Worm (Caenorhabditis elegans) whole organism, L1 larva: ENCODE measurements around the gene anmt-2.

Experiments
- C16A3.4 ChIP-seq: fragments of 150-350 bp; optimal IDR thresholded peaks from 2 replicates; lab custom pipeline; 2014; ENCODE audit warnings: missing biosample characterization, missing genetic modification characterization
- aha-1 ChIP-seq: fragments of 150-350 bp; optimal IDR thresholded peaks from 2 replicates; lab custom pipeline; 2014; ENCODE audit warnings: missing biosample characterization, missing genetic modification characterization
- alr-1 ChIP-seq: fragments of 200-800 bp; sonication (Bioruptor generic); optimal IDR thresholded peaks from 2 replicates; lab custom pipeline; 2018; ENCODE audit warnings: borderline replicate concordance, mild to moderate bottlenecking, missing genetic modification characterization, missing compliant biosample characterization
- blmp-1 ChIP-seq: fragments of 150-350 bp; optimal IDR thresholded peaks from 2 replicates; lab custom pipeline; 2014; ENCODE audit warnings: missing biosample characterization, missing genetic modification characterization
- ceh-82 ChIP-seq, 3 experiments: fragments of 150-350 bp in 1 of 3; sonication (generic microtip) in 2 of 3; optimal IDR thresholded peaks; 2 replicates each; lab custom pipeline; 2014 to 2017; ENCODE audit warnings: missing biosample characterization in 3 of 3, missing genetic modification characterization in 3 of 3
- ceh-90 ChIP-seq: sonication (generic microtip); optimal IDR thresholded peaks from 2 replicates; lab custom pipeline; 2016; ENCODE audit warnings: missing genetic modification characterization, missing compliant biosample characterization
- dpl-1 ChIP-seq, 3 experiments: fragments of 150-350 bp in 2 of 3; sonication (generic microtip) in 1 of 3; optimal IDR thresholded peaks; 2 replicates each; lab custom pipeline; 2014 to 2017; ENCODE audit warnings: missing biosample characterization in 3 of 3, missing genetic modification characterization in 3 of 3, missing genetic modification reagents in 3 of 3
- dsc-1 ChIP-seq: sonication (generic microtip); optimal IDR thresholded peaks from 2 replicates; lab custom pipeline; 2016; ENCODE audit warnings: mild to moderate bottlenecking, missing genetic modification characterization, missing compliant biosample characterization
- efl-1 ChIP-seq, 4 experiments: fragments of 150-350 bp; optimal IDR thresholded peaks in 3 of 4; peaks in 1 of 4; 1 replicate in 1 of 4; 2 replicates in 3 of 4; lab custom pipeline; 2014; ENCODE audit warnings: missing biosample characterization in 2 of 4, missing genetic modification characterization in 2 of 4, missing genetic modification reagents in 2 of 4
- egl-13 ChIP-seq: sonication (generic microtip); optimal IDR thresholded peaks from 2 replicates; lab custom pipeline; 2016; ENCODE audit warnings: missing genotype, missing genetic modification reagents, missing genetic modification characterization, missing compliant biosample characterization
- elt-2 ChIP-seq: sonication (generic microtip); optimal IDR thresholded peaks from 2 replicates; lab custom pipeline; 2016; ENCODE audit warnings: missing genetic modification characterization, mild to moderate bottlenecking, inconsistent platforms, missing compliant biosample characterization, missing genetic modification reagents
- ets-5 ChIP-seq: fragments of 200-800 bp; sonication (Bioruptor generic); IDR thresholded peaks from 2 replicates; pipeline ENCODE4 v1.3.6; 2022; ENCODE audit warnings: missing genetic modification characterization, missing compliant biosample characterization
- fkh-10 ChIP-seq: sonication (generic microtip); optimal IDR thresholded peaks from 2 replicates; lab custom pipeline; 2017; ENCODE audit warnings: missing biosample characterization, missing genetic modification reagents, missing genetic modification characterization
- fkh-8 ChIP-seq: sonication (generic microtip); optimal IDR thresholded peaks from 2 replicates; lab custom pipeline; 2016; ENCODE audit warnings: mild to moderate bottlenecking, missing genetic modification characterization, missing compliant biosample characterization
- grh-1 ChIP-seq: fragments of 200-800 bp; sonication (Bioruptor generic); IDR thresholded peaks from 2 replicates; pipeline ENCODE4 v1.3.6; 2022; ENCODE audit warnings: missing genetic modification reagents, missing genetic modification characterization, missing compliant biosample characterization
- hlh-4 ChIP-seq: sonication (generic microtip); optimal IDR thresholded peaks from 2 replicates; lab custom pipeline; 2016; ENCODE audit warnings: mild to moderate bottlenecking, missing genetic modification characterization, missing compliant biosample characterization
- hpl-2 ChIP-seq: fragments of 150-350 bp; optimal IDR thresholded peaks from 2 replicates; lab custom pipeline; 2014; ENCODE audit warnings: missing biosample characterization, missing genetic modification reagents, missing genetic modification characterization
- irx-1 ChIP-seq: sonication (generic microtip); optimal IDR thresholded peaks from 2 replicates; lab custom pipeline; 2016; ENCODE audit warnings: missing genetic modification characterization, missing compliant biosample characterization
- isw-1 ChIP-seq: fragments of 200-800 bp; sonication (Bioruptor generic); IDR thresholded peaks from 2 replicates; pipeline ENCODE4 v1.3.6; 2022; ENCODE audit warnings: missing genetic modification characterization, missing compliant biosample characterization
- lin-13 ChIP-seq: fragments of 150-350 bp; optimal IDR thresholded peaks from 2 replicates; lab custom pipeline; 2014; ENCODE audit warnings: missing biosample characterization, missing genetic modification reagents, missing genetic modification characterization
- lin-15B ChIP-seq: fragments of 150-350 bp; sonication (generic microtip); optimal IDR thresholded peaks from 3 replicates; lab custom pipeline; 2014; ENCODE audit warnings: missing biosample characterization, missing genetic modification characterization
- lin-39 ChIP-seq: fragments of 150-350 bp; optimal IDR thresholded peaks from 2 replicates; lab custom pipeline; 2014; ENCODE audit warnings: missing biosample characterization, missing genetic modification reagents, missing genetic modification characterization
- lir-3 ChIP-seq: sonication (generic microtip); optimal IDR thresholded peaks from 2 replicates; lab custom pipeline; 2016; ENCODE audit warnings: mild to moderate bottlenecking, missing genetic modification characterization, moderate library complexity, missing compliant biosample characterization; ENCODE audit not compliant: poor library complexity
- lsy-2 ChIP-seq, 2 experiments: fragments of 150-350 bp; optimal IDR thresholded peaks; 2 replicates each; lab custom pipeline; 2014; ENCODE audit warnings: missing biosample characterization in 2 of 2, missing genetic modification characterization in 2 of 2
- mab-9 ChIP-seq: fragments of 200-800 bp; sonication (Bioruptor generic); IDR thresholded peaks from 2 replicates; pipeline ENCODE4 v1.3.6; 2022; ENCODE audit warnings: missing genetic modification reagents, missing genetic modification characterization, missing compliant biosample characterization
- mef-2 ChIP-seq: fragments of 150-350 bp; optimal IDR thresholded peaks from 2 replicates; lab custom pipeline; 2014; ENCODE audit warnings: missing biosample characterization, missing genetic modification characterization
- nhr-11 ChIP-seq: fragments of 150-350 bp; optimal IDR thresholded peaks from 2 replicates; lab custom pipeline; 2014; ENCODE audit warnings: missing biosample characterization, missing genetic modification characterization
- nhr-19 ChIP-seq: fragments of 200-800 bp; sonication (Bioruptor generic); conservative IDR thresholded peaks from 2 replicates; pipeline ENCODE4 v1.3.6; 2022; ENCODE audit warnings: missing genetic modification characterization, missing compliant biosample characterization
- nhr-237 ChIP-seq: fragments of 150-350 bp; optimal IDR thresholded peaks from 2 replicates; lab custom pipeline; 2014; ENCODE audit warnings: missing biosample characterization, missing genetic modification characterization
- nhr-28 ChIP-seq: fragments of 150-350 bp; optimal IDR thresholded peaks from 2 replicates; lab custom pipeline; 2014; ENCODE audit warnings: missing biosample characterization, missing genetic modification characterization
- nhr-47 ChIP-seq: sonication (generic microtip); optimal IDR thresholded peaks from 2 replicates; lab custom pipeline; 2016; ENCODE audit warnings: mild to moderate bottlenecking, missing genetic modification characterization, moderate library complexity, missing compliant biosample characterization
- nhr-71 ChIP-seq: sonication (generic microtip); optimal IDR thresholded peaks from 2 replicates; lab custom pipeline; 2016; ENCODE audit warnings: mild to moderate bottlenecking, missing genetic modification characterization, moderate library complexity, missing compliant biosample characterization
- nhr-77 ChIP-seq: fragments of 150-350 bp; optimal IDR thresholded peaks from 2 replicates; lab custom pipeline; 2014; ENCODE audit warnings: missing biosample characterization, missing genetic modification characterization
- nhr-84 ChIP-seq: sonication (generic microtip); optimal IDR thresholded peaks from 2 replicates; lab custom pipeline; 2017; ENCODE audit warnings: missing biosample characterization, missing genetic modification characterization
- nhr-90 ChIP-seq: sonication (generic microtip); optimal IDR thresholded peaks from 2 replicates; lab custom pipeline; 2016; ENCODE audit warnings: mild to moderate bottlenecking, missing genetic modification characterization, missing compliant biosample characterization; ENCODE audit not compliant: poor library complexity
- pax-3 ChIP-seq: fragments of 200-800 bp; sonication (Bioruptor generic); optimal IDR thresholded peaks from 2 replicates; lab custom pipeline; 2018; ENCODE audit warnings: mild to moderate bottlenecking, missing genetic modification characterization, moderate library complexity, missing compliant biosample characterization
- pqm-1 ChIP-seq: sonication (generic microtip); optimal IDR thresholded peaks from 3 replicates; lab custom pipeline; 2017; ENCODE audit warnings: missing biosample characterization, missing genetic modification characterization
- rnt-1 ChIP-seq: sonication (generic microtip); optimal IDR thresholded peaks from 2 replicates; lab custom pipeline; 2016; ENCODE audit warnings: mild to moderate bottlenecking, missing genetic modification characterization, moderate library complexity, missing compliant biosample characterization
- snpc-4 ChIP-seq: fragments of 150-350 bp; optimal IDR thresholded peaks from 2 replicates; lab custom pipeline; 2014; ENCODE audit warnings: missing biosample characterization, missing genetic modification characterization
- snu-23 ChIP-seq: sonication (generic microtip); optimal IDR thresholded peaks from 2 replicates; lab custom pipeline; 2016; ENCODE audit warnings: missing genetic modification characterization, missing compliant biosample characterization
- sox-4 ChIP-seq: sonication (generic microtip); optimal IDR thresholded peaks from 2 replicates; lab custom pipeline; 2016; ENCODE audit warnings: missing genetic modification characterization, missing compliant biosample characterization
- sup-37 ChIP-seq: fragments of 200-800 bp; sonication (Bioruptor generic); optimal IDR thresholded peaks from 2 replicates; lab custom pipeline; 2018; ENCODE audit warnings: mild to moderate bottlenecking, missing genetic modification characterization, missing compliant biosample characterization
- swsn-7 ChIP-seq: sonication (generic microtip); optimal IDR thresholded peaks from 2 replicates; lab custom pipeline; 2016; ENCODE audit warnings: missing genetic modification characterization, missing compliant biosample characterization
- tlp-1 ChIP-seq: fragments of 150-350 bp; optimal IDR thresholded peaks from 2 replicates; lab custom pipeline; 2014; ENCODE audit warnings: missing biosample characterization, missing genetic modification characterization
- unc-130 ChIP-seq: fragments of 150-350 bp; optimal IDR thresholded peaks from 2 replicates; lab custom pipeline; 2017; ENCODE audit warnings: missing biosample characterization, missing genetic modification characterization, inconsistent platforms
- unc-30 ChIP-seq: sonication (generic microtip); optimal IDR thresholded peaks from 2 replicates; lab custom pipeline; 2017; ENCODE audit warnings: missing biosample characterization, missing genetic modification characterization
- unc-62 ChIP-seq: fragments of 150-350 bp; optimal IDR thresholded peaks from 2 replicates; lab custom pipeline; 2014; ENCODE audit warnings: missing biosample characterization, missing genetic modification reagents, missing genetic modification characterization
- unc-86 ChIP-seq: sonication (generic microtip); optimal IDR thresholded peaks from 2 replicates; lab custom pipeline; 2016; ENCODE audit warnings: missing genetic modification characterization, missing compliant biosample characterization
- vab-15 ChIP-seq: sonication (generic microtip); optimal IDR thresholded peaks from 2 replicates; lab custom pipeline; 2017; ENCODE audit warnings: missing genotype, mild to moderate bottlenecking, missing genetic modification characterization, missing compliant biosample characterization
- xbp-1 ChIP-seq: sonication (generic microtip); optimal IDR thresholded peaks from 2 replicates; lab custom pipeline; 2016; ENCODE audit warnings: missing genetic modification characterization, missing compliant biosample characterization
- zag-1 ChIP-seq: fragments of 150-350 bp; optimal IDR thresholded peaks from 2 replicates; lab custom pipeline; 2014; ENCODE audit warnings: missing biosample characterization, missing genetic modification characterization
- zip-4 ChIP-seq: fragments of 200-800 bp; sonication (Bioruptor generic); optimal IDR thresholded peaks from 2 replicates; lab custom pipeline; 2018; ENCODE audit warnings: mild to moderate bottlenecking, missing genetic modification characterization, moderate library complexity, missing compliant biosample characterization
- ztf-4 ChIP-seq: fragments of 150-350 bp; optimal IDR thresholded peaks from 2 replicates; lab custom pipeline; 2014; ENCODE audit warnings: missing biosample characterization, missing genetic modification characterization

Gene anmt-2

ce11 chrIII:6116281-6116886 lies 41.2 kb downstream of the anmt-2 start, which contains the start of gene nmt-1 (continued):
- TF ChIP-seq nhr-11, result no peak
- no peak for TF ChIP-seq nhr-237 (tag; lab: Kevin White, UChicago)
- TF ChIP-seq hlh-4 (tag; lab: Kevin White, UChicago), result no peak
- TF ChIP-seq alr-1 (tag; lab: Kevin White, UChicago), result no peak
- no peak for TF ChIP-seq grh-1
- TF ChIP-seq blmp-1 (tag; lab: Kevin White, UChicago), result peak; percentile 1
- TF ChIP-seq tlp-1, result no peak
- TF ChIP-seq sox-4 (tag; lab: Kevin White, UChicago), result no peak
- no peak for TF ChIP-seq lin-15B (tag; lab: Kevin White, UChicago)
- TF ChIP-seq elt-2 (tag; lab: Kevin White, UChicago), result no peak
- no peak for TF ChIP-seq mab-9
- TF ChIP-seq unc-130 (tag; lab: Kevin White, UChicago), result no peak
- no peak for TF ChIP-seq aha-1 (tag; lab: Kevin White, UChicago)
- peak; percentile 69 for TF ChIP-seq snu-23 (GFP tag; lab: Kevin White, UChicago)
- TF ChIP-seq nhr-77 (tag; lab: Kevin White, UChicago), result no peak
- TF ChIP-seq hpl-2 (GFP tag; lab: Kevin White, UChicago), result no peak
- TF ChIP-seq snpc-4 (tag; lab: Kevin White, UChicago), result no peak
- TF ChIP-seq ceh-82 (tag; optimal IDR thresholded peaks at IDR 0.05; lab: Kevin White, UChicago), result peak in 2 of 3 experiments; percentile 7 to 12
- TF ChIP-seq zag-1 (tag; lab: Kevin White, UChicago), result no peak
- TF ChIP-seq lin-13 (GFP tag; lab: Kevin White, UChicago), result no peak
- TF ChIP-seq irx-1 (tag; lab: Kevin White, UChicago), result no peak
- TF ChIP-seq nhr-90 (tag; lab: Kevin White, UChicago), result no peak
- no peak for TF ChIP-seq fkh-8 (tag; lab: Kevin White, UChicago)
- peak; percentile 29 for TF ChIP-seq unc-86 (tag; lab: Kevin White, UChicago)
- peak; percentile 50 to 69 (median 68) for TF ChIP-seq dpl-1 (GFP tag; optimal IDR thresholded peaks at IDR 0.05; lab: Kevin White, UChicago)
- no peak for TF ChIP-seq dsc-1 (tag; lab: Kevin White, UChicago)
- TF ChIP-seq pqm-1, result no peak
- TF ChIP-seq unc-30 (tag; lab: Kevin White, UChicago), result no peak
- TF ChIP-seq egl-13, result no peak
- peak; percentile 6 for TF ChIP-seq lin-39 (tag; lab: Kevin White, UChicago)
- TF ChIP-seq ztf-4, result no peak
- peak; percentile 48 for TF ChIP-seq xbp-1
- TF ChIP-seq nhr-84 (tag; lab: Kevin White, UChicago), result no peak
- no peak for TF ChIP-seq ceh-90 (tag; lab: Kevin White, UChicago)
- peak; percentile 45 for TF ChIP-seq C16A3.4 (tag; lab: Kevin White, UChicago)
- no peak for TF ChIP-seq unc-62 (GFP tag; lab: Kevin White, UChicago)
- peak; percentile 54 for TF ChIP-seq rnt-1 (tag; lab: Kevin White, UChicago)
- TF ChIP-seq swsn-7, result peak; percentile 36
- peak; percentile 71 for TF ChIP-seq lsy-2 (tag; optimal IDR thresholded peaks at IDR 0.05; lab: Kevin White, UChicago)
- TF ChIP-seq pax-3, result no peak
- no peak for TF ChIP-seq sup-37 (GFP tag; lab: Kevin White, UChicago)
- no peak for TF ChIP-seq ets-5 (GFP tag; lab: Robert Waterston, UW)
- no peak for TF ChIP-seq fkh-10 (GFP tag; lab: Kevin White, UChicago)
- TF ChIP-seq, all 84 proteins: peak for 22

DNA sequence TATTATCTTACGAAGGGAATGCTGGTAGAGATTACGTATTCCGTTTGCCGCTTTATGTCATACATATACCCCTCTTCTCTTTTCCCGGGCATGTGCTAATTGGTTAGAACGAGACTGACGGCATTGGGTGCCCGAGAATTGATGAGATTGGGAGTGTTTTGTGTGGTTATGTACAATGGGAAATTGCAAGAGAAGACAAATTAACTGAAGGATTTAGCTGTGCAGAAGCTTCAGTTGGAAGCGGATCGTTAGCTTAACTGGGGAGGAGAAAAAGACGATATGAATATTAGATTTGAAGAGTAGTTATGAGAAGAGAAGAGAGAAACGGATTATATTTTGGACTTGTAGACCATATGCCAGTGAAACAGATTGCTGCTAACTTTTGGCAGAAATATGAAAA lies 47.4 kb downstream of the anmt-2 start:
- no peak for TF ChIP-seq swsn-7
- TF ChIP-seq mef-2 (tag; lab: Kevin White, UChicago), result no peak
- no peak for TF ChIP-seq isw-1 (GFP tag; lab: Robert Waterston, UW)
- no peak for TF ChIP-seq tlp-1
- TF ChIP-seq snu-23 (GFP tag; lab: Kevin White, UChicago), result no peak
- no peak for TF ChIP-seq efl-1 (optimal IDR thresholded peaks at IDR 0.05; lab: Kevin White, UChicago)
- no peak for TF ChIP-seq efl-1 (GFP tag; optimal IDR thresholded peaks at IDR 0.05 in 1 of 2; lab: Kevin White, UChicago)
- TF ChIP-seq lin-39 (tag; lab: Kevin White, UChicago), result no peak
- TF ChIP-seq nhr-47 (tag; lab: Kevin White, UChicago), result no peak
- TF ChIP-seq nhr-19 (GFP tag; lab: Robert Waterston, UW), result no peak
- no peak for TF ChIP-seq vab-15 (tag; lab: Kevin White, UChicago)
- TF ChIP-seq lir-3 (tag; lab: Kevin White, UChicago), result no peak
- TF ChIP-seq unc-62 (GFP tag; lab: Kevin White, UChicago), result no peak
- TF ChIP-seq zip-4, result no peak
- no peak for TF ChIP-seq ets-5 (GFP tag; lab: Robert Waterston, UW)
- TF ChIP-seq ceh-82 (tag; optimal IDR thresholded peaks at IDR 0.05; lab: Kevin White, UChicago), result no peak
- TF ChIP-seq nhr-71 (tag; lab: Kevin White, UChicago), result no peak
- no peak for TF ChIP-seq nhr-28 (tag; lab: Kevin White, UChicago)
